Worm (Caenorhabditis elegans) whole organism, late embryonic: Measurements from ENCODE around the gene srp-7.

Experiments used
- C08G9.2 ChIP-seq: sonication (generic microtip); optimal IDR thresholded peaks from 2 replicates; lab custom pipeline; 2016; ENCODE audit warnings: mild to moderate bottlenecking, missing genetic modification characterization, moderate library complexity, missing compliant biosample characterization
- F13H6.1 ChIP-seq: sonication (generic microtip); optimal IDR thresholded peaks from 2 replicates; lab custom pipeline; 2016; ENCODE audit warnings: missing genetic modification characterization, missing compliant biosample characterization
- K02D7.2 ChIP-seq: sonication (generic microtip); optimal IDR thresholded peaks from 2 replicates; lab custom pipeline; 2017; ENCODE audit warnings: mild to moderate bottlenecking, missing genetic modification characterization, missing compliant biosample characterization
- Y22D7AL.16 ChIP-seq: sonication (generic microtip); optimal IDR thresholded peaks from 2 replicates; lab custom pipeline; 2016; ENCODE audit warnings: missing genetic modification characterization, missing compliant biosample characterization
- ahr-1 ChIP-seq: sonication (generic microtip); optimal IDR thresholded peaks from 2 replicates; lab custom pipeline; 2016; ENCODE audit warnings: missing genetic modification characterization, missing compliant biosample characterization
- ceh-18 ChIP-seq: sonication (generic microtip); optimal IDR thresholded peaks from 2 replicates; lab custom pipeline; 2016; ENCODE audit warnings: missing genetic modification characterization, missing compliant biosample characterization
- ceh-22 ChIP-seq: sonication (generic microtip); optimal IDR thresholded peaks from 2 replicates; lab custom pipeline; 2017; ENCODE audit warnings: missing biosample characterization, missing genetic modification characterization
- ceh-24 ChIP-seq: sonication (generic microtip); optimal IDR thresholded peaks from 2 replicates; lab custom pipeline; 2016; ENCODE audit warnings: mild to moderate bottlenecking, missing genetic modification characterization, missing compliant biosample characterization
- ceh-48 ChIP-seq: sonication (generic microtip); optimal IDR thresholded peaks from 2 replicates; lab custom pipeline; 2016; ENCODE audit warnings: missing genetic modification characterization, inconsistent platforms, missing compliant biosample characterization
- ceh-9 ChIP-seq: sonication (generic microtip); optimal IDR thresholded peaks from 2 replicates; lab custom pipeline; 2016; ENCODE audit warnings: mild to moderate bottlenecking, missing genetic modification characterization, inconsistent platforms, missing compliant biosample characterization
- dmd-4 ChIP-seq: sonication (generic microtip); optimal IDR thresholded peaks from 2 replicates; lab custom pipeline; 2016; ENCODE audit warnings: borderline replicate concordance, missing genetic modification characterization, missing compliant biosample characterization
- dve-1 ChIP-seq: sonication (generic microtip); optimal IDR thresholded peaks from 2 replicates; lab custom pipeline; 2017; ENCODE audit warnings: antibody characterized with exemption, mild to moderate bottlenecking, missing genetic modification characterization, missing compliant biosample characterization
- elt-2 ChIP-seq: sonication (generic microtip); optimal IDR thresholded peaks from 2 replicates; lab custom pipeline; 2016; ENCODE audit warnings: missing genetic modification reagents, missing genetic modification characterization, missing compliant biosample characterization
- elt-4 ChIP-seq: sonication (generic microtip); optimal IDR thresholded peaks from 2 replicates; lab custom pipeline; 2016; ENCODE audit warnings: missing genetic modification characterization, missing compliant biosample characterization
- eyg-1 ChIP-seq: sonication (generic microtip); optimal IDR thresholded peaks from 2 replicates; lab custom pipeline; 2016; ENCODE audit warnings: missing genotype, missing genetic modification characterization, missing compliant biosample characterization
- fax-1 ChIP-seq: sonication (generic microtip); optimal IDR thresholded peaks from 2 replicates; lab custom pipeline; 2016; ENCODE audit warnings: missing genotype, missing genetic modification characterization, missing compliant biosample characterization
- fkh-6 ChIP-seq: sonication (generic microtip); optimal IDR thresholded peaks from 2 replicates; lab custom pipeline; 2016; ENCODE audit warnings: missing genetic modification characterization, missing compliant biosample characterization
- gmeb-2 ChIP-seq: sonication (generic microtip); optimal IDR thresholded peaks from 2 replicates; lab custom pipeline; 2016; ENCODE audit warnings: missing genetic modification characterization, inconsistent platforms, missing compliant biosample characterization
- hlh-15 ChIP-seq: sonication (generic microtip); optimal IDR thresholded peaks from 2 replicates; lab custom pipeline; 2016; ENCODE audit warnings: missing genetic modification characterization, missing compliant biosample characterization
- hlh-30 ChIP-seq: sonication (generic microtip); optimal IDR thresholded peaks from 2 replicates; lab custom pipeline; 2017; ENCODE audit warnings: antibody characterized with exemption, missing genetic modification characterization, missing compliant biosample characterization; ENCODE audit not compliant: insufficient read depth
- hlh-8 ChIP-seq: sonication (generic microtip); optimal IDR thresholded peaks from 2 replicates; lab custom pipeline; 2016; ENCODE audit warnings: missing genotype, missing genetic modification characterization, missing compliant biosample characterization
- madf-2 ChIP-seq: sonication (generic microtip); optimal IDR thresholded peaks from 2 replicates; lab custom pipeline; 2017; ENCODE audit warnings: missing genetic modification characterization, missing compliant biosample characterization
- nfya-1 ChIP-seq: sonication (generic microtip); optimal IDR thresholded peaks from 2 replicates; lab custom pipeline; 2017; ENCODE audit warnings: missing genetic modification characterization, mild to moderate bottlenecking, missing compliant biosample characterization, antibody characterized with exemption, moderate library complexity
- nhr-11 ChIP-seq: fragments of 150-350 bp; optimal IDR thresholded peaks from 2 replicates; lab custom pipeline; 2014; ENCODE audit warnings: missing biosample characterization, missing genetic modification characterization
- nhr-232 ChIP-seq: sonication (generic microtip); optimal IDR thresholded peaks from 2 replicates; lab custom pipeline; 2016; ENCODE audit warnings: missing genetic modification characterization, missing compliant biosample characterization
- npax-4 ChIP-seq: sonication (generic microtip); optimal IDR thresholded peaks from 2 replicates; lab custom pipeline; 2016; ENCODE audit warnings: missing genetic modification characterization, missing compliant biosample characterization
- odd-2 ChIP-seq: sonication (generic microtip); optimal IDR thresholded peaks from 2 replicates; lab custom pipeline; 2017; ENCODE audit warnings: antibody characterized with exemption, mild to moderate bottlenecking, missing genetic modification characterization, missing compliant biosample characterization
- pat-9 ChIP-seq: fragments of 200-800 bp; sonication (Bioruptor generic); optimal IDR thresholded peaks from 2 replicates; lab custom pipeline; 2018; ENCODE audit warnings: mild to moderate bottlenecking, missing genetic modification characterization, moderate library complexity, missing compliant biosample characterization
- pha-4 ChIP-seq: fragments of 150-350 bp; optimal IDR thresholded peaks from 2 replicates; lab custom pipeline; 2018; ENCODE audit warnings: missing biosample characterization, missing genetic modification reagents, missing genetic modification characterization
- pqm-1 ChIP-seq: sonication (generic microtip); optimal IDR thresholded peaks from 2 replicates; lab custom pipeline; 2016; ENCODE audit warnings: missing genetic modification characterization, missing compliant biosample characterization
- ref-2 ChIP-seq: sonication (generic microtip); optimal IDR thresholded peaks from 2 replicates; lab custom pipeline; 2016; ENCODE audit warnings: missing genetic modification characterization, missing compliant biosample characterization
- rnt-1 ChIP-seq: sonication (generic microtip); optimal IDR thresholded peaks from 2 replicates; lab custom pipeline; 2016; ENCODE audit warnings: missing genetic modification characterization, missing compliant biosample characterization
- sdc-2 ChIP-seq: sonication (generic microtip); optimal IDR thresholded peaks from 2 replicates; lab custom pipeline; 2016; ENCODE audit warnings: missing genotype, missing genetic modification characterization, missing compliant biosample characterization
- sox-2 ChIP-seq: fragments of 200-800 bp; sonication (Bioruptor generic); IDR thresholded peaks from 2 replicates; pipeline ENCODE4 v1.3.6; 2022; ENCODE audit warnings: missing genetic modification reagents, missing genetic modification characterization, missing compliant biosample characterization
- sox-4 ChIP-seq: sonication (generic microtip); optimal IDR thresholded peaks from 2 replicates; lab custom pipeline; 2017; ENCODE audit warnings: mild to moderate bottlenecking, missing genetic modification characterization, inconsistent platforms, missing compliant biosample characterization
- tbx-7 ChIP-seq: sonication (generic microtip); optimal IDR thresholded peaks from 2 replicates; lab custom pipeline; 2016; ENCODE audit warnings: missing genotype, missing genetic modification characterization, missing compliant biosample characterization
- unc-42 ChIP-seq: sonication (generic microtip); optimal IDR thresholded peaks from 2 replicates; lab custom pipeline; 2016; ENCODE audit warnings: missing genotype, missing genetic modification characterization, missing compliant biosample characterization
- unc-55 ChIP-seq: sonication (generic microtip); optimal IDR thresholded peaks from 2 replicates; lab custom pipeline; 2017; ENCODE audit warnings: missing biosample characterization, missing genetic modification reagents, missing genetic modification characterization
- unc-86 ChIP-seq: sonication (generic microtip); optimal IDR thresholded peaks from 2 replicates; lab custom pipeline; 2016; ENCODE audit warnings: missing genetic modification characterization, missing compliant biosample characterization
- zip-5 ChIP-seq: sonication (generic microtip); optimal IDR thresholded peaks from 2 replicates; lab custom pipeline; 2016; ENCODE audit warnings: missing genetic modification characterization, missing compliant biosample characterization
- ztf-16 ChIP-seq: sonication (generic microtip); optimal IDR thresholded peaks from 2 replicates; lab custom pipeline; 2017; ENCODE audit warnings: missing genetic modification characterization, missing compliant biosample characterization

Gene srp-7

DNA sequence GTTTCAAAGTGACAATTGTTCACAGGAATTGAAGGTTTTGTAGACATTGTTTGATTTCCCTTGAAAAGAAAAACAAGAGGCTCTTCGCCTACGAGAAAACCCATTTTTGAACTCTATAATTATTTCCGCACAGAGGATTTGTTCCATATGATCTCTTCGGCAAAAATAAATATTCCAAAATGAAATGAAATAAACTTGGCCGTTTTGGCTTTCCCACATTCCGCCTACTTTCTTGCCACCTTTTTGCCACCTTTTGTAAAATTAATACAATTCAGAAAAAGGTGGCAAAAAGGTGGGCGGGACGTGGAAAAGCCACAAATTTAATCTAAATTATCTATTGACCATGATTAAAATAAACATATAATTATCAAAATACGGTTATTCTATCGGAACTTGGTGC, 9.5 kb downstream of the srp-7 start, which contains the start of gene F20D6.15:
Gene F20D6.15, minus strand, starts transcription at position 47 of the 400 bp plus-strand sequence.
- TF ChIP-seq pat-9 (tag; lab: Kevin White, UChicago) = no peak
- no peak for TF ChIP-seq fax-1 (tag; lab: Kevin White, UChicago)
- no peak for TF ChIP-seq sox-4 (tag; lab: Kevin White, UChicago)
- no peak for TF ChIP-seq hlh-15 (tag; lab: Kevin White, UChicago)
- TF ChIP-seq ceh-9 (tag; lab: Kevin White, UChicago) = no peak
- no peak for TF ChIP-seq rnt-1 (tag; lab: Kevin White, UChicago)
- TF ChIP-seq ztf-16 (tag; lab: Kevin White, UChicago) = no peak
- TF ChIP-seq sox-2 (GFP tag; lab: Robert Waterston, UW) = no peak
- no peak for TF ChIP-seq ref-2 (tag; lab: Kevin White, UChicago)
- no peak for TF ChIP-seq ceh-48 (tag; lab: Kevin White, UChicago)
- no peak for TF ChIP-seq ceh-24
- no peak for TF ChIP-seq K02D7.2
- TF ChIP-seq hlh-8 (tag; lab: Kevin White, UChicago) = no peak
- no peak for TF ChIP-seq pha-4 (tag; lab: Kevin White, UChicago)

DNA sequence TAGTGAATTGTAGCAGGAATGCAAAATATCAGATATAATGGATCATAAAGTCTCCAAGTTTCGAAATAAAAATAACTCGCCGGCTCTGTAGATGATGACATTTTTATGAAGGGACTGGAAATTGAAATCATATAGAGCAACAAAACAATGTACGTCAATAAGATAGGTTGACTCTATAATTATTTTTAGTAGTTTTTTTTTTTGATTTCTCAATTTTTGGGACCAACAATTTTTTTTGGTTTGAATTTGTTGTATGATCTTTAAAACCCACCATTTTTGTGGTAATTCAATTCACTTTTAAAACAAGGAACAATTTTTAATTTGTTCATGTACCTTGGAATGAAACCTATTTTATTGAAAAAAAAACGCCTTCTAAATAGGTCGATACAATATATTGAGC, 11.1 kb downstream of the srp-7 start, which contains the start of gene F20D6.12:
Gene F20D6.12, minus strand, starts transcription at position 101 of the 400 bp plus-strand sequence.
- TF ChIP-seq odd-2 (tag; lab: Kevin White, UChicago) (no peak), sox-2 (GFP tag; lab: Robert Waterston, UW) (no peak), nhr-232 (tag; lab: Kevin White, UChicago) (no peak), ceh-22 (tag; lab: Kevin White, UChicago) (no peak), madf-2 (tag; lab: Kevin White, UChicago) (no peak), ceh-24 (no peak), dmd-4 (tag; lab: Kevin White, UChicago) (no peak), ceh-18 (tag; lab: Kevin White, UChicago) (no peak), dve-1 (tag; lab: Kevin White, UChicago) (no peak), pat-9 (tag; lab: Kevin White, UChicago) (no peak), ztf-16 (tag; lab: Kevin White, UChicago) (no peak), C08G9.2 (no peak), ceh-9 (tag; lab: Kevin White, UChicago) (no peak), unc-86 (tag; lab: Kevin White, UChicago) (no peak)

DNA sequence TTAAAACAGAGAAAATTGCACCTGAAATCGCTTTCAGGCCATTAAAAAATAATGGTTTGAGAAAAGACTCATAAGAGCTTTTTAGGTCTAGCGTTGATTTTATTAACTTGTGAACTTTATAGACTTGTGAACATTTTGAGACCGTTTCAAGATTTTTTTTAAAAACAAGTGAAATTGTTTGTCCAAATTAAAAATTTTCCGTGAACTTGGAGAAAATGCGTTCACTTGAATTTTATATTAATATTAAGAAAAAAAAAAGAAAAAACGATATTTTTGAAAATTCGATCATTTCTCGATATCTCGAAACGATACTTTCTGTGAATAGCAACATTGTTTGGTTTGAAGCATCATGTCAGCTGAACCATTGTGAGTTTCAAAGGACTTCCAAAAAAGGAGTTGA, 11.5 kb downstream of the srp-7 start, which contains the start of gene F20D6.1:
Gene F20D6.1, plus strand, starts transcription at position 301 of the 400 bp plus-strand sequence.
- TF ChIP-seq ceh-24 = no peak
- TF ChIP-seq pha-4 (tag; lab: Kevin White, UChicago) = no peak
- no peak for TF ChIP-seq fax-1 (tag; lab: Kevin White, UChicago)
- TF ChIP-seq unc-42 (tag; lab: Kevin White, UChicago) = no peak
- no peak for TF ChIP-seq hlh-30
- TF ChIP-seq F13H6.1 (tag; lab: Kevin White, UChicago) = no peak
- no peak for TF ChIP-seq sdc-2 (tag; lab: Kevin White, UChicago)

DNA sequence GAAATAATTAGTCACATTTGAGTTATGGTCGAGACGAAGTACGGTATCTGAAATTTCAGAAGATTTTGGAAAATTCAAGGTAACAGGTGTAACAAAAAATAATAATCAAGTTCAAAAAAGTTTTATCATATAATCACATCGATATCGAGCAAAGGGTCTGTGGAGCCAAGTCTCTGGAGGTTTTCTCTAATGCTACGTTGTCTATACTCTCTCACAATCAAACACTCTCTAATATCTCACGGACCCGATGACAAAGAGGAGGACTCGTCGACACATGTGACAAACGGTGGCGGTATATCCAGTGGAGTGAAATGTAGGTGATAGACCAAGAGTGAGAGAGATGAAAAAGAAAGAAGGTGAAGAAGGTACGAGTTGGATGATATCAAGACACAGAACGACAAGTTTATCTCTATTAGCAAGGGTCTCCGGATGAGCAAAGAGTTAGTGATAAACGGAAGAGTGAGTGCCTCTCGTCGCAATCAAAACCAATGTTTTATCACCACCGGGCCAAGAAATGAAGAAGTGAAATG, 17.0 kb downstream of the srp-7 start, which contains the start of gene F20D6.10:
Gene F20D6.10, minus strand, starts transcription at position 51 of the 530 bp plus-strand sequence.
- no peak for TF ChIP-seq sox-4 (tag; lab: Kevin White, UChicago)
- TF ChIP-seq hlh-30 = peak; percentile 85
- peak; percentile 10 for TF ChIP-seq nfya-1 (tag; lab: Kevin White, UChicago)
- TF ChIP-seq unc-55 (GFP tag; lab: Kevin White, UChicago) = peak; percentile 82
- peak; percentile 71 for TF ChIP-seq ceh-18 (tag; lab: Kevin White, UChicago)

DNA sequence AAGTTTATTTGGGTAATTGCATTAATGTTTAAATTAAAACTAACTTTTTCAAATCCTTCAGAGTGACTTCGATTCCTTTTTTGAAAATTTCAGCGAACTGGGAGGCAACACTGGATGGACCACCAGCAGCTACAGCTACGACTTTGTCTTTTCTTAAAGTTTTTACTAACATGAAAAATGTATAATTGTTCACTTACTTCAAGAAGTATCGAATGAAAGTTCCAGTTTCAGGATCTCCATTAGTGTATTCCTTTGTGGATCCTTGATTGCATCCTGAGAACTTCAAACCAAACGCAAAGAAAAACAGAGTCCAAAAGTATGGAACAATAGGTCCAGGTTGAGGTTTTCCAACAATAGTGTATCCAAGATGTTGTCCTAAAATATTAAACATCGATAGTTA, 18.1 kb downstream of the srp-7 start:
- TF ChIP-seq gmeb-2 (no peak), hlh-15 (tag; lab: Kevin White, UChicago) (no peak)

DNA sequence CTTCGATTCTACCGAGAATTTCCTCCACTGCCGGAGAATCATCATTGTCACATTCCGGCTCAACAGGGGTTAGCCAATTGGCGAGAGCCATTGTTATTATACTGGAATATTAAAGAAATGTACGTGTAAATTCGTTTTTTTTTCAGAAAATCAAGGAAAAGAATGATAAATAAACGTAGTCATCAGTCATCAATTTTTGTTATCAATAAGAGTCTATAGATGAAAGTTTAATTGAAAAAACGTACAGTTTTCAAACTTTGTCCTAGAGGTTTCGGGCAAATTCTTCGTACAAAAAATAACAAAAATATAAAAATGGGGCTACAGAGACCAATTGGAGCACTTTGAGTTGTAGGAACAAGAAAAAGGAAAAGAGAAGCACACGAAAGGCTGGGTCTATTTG, 20.1 kb downstream of the srp-7 start, which contains the start of gene F20D6.11:
Gene F20D6.11, minus strand, starts transcription at position 101 of the 400 bp plus-strand sequence.
- TF ChIP-seq ceh-18 (tag; lab: Kevin White, UChicago) = no peak
- TF ChIP-seq pha-4 (tag; lab: Kevin White, UChicago) = no peak
- TF ChIP-seq K02D7.2 = no peak
- no peak for TF ChIP-seq pqm-1 (tag; lab: Kevin White, UChicago)
- TF ChIP-seq elt-2 = no peak
- no peak for TF ChIP-seq rnt-1 (tag; lab: Kevin White, UChicago)
- no peak for TF ChIP-seq elt-4 (tag; lab: Kevin White, UChicago)
- TF ChIP-seq sox-2 (GFP tag; lab: Robert Waterston, UW) = no peak
- no peak for TF ChIP-seq gmeb-2
- no peak for TF ChIP-seq fkh-6 (tag; lab: Kevin White, UChicago)
- no peak for TF ChIP-seq eyg-1 (tag; lab: Kevin White, UChicago)
- TF ChIP-seq nhr-11 = no peak
- TF ChIP-seq tbx-7 (tag; lab: Kevin White, UChicago) = no peak
- no peak for TF ChIP-seq zip-5 (tag; lab: Kevin White, UChicago)
- no peak for TF ChIP-seq ceh-9 (tag; lab: Kevin White, UChicago)
- TF ChIP-seq Y22D7AL.16 (tag; lab: Kevin White, UChicago) = no peak
- TF ChIP-seq ahr-1 (tag; lab: Kevin White, UChicago) = no peak
- TF ChIP-seq npax-4 (tag; lab: Kevin White, UChicago) = no peak
